Worm (Caenorhabditis elegans) whole organism, young adult: ENCODE measurements around the gene dpy-19.

ENCODE experiments used
- B0261.1 ChIP-seq: sonication (generic microtip); optimal IDR thresholded peaks from 2 replicates; lab custom pipeline; 2016; ENCODE audit warnings: mild to moderate bottlenecking, missing genetic modification characterization, moderate library complexity, missing compliant biosample characterization
- D2030.7 ChIP-seq: fragments of 200-800 bp; sonication (Bioruptor generic); IDR thresholded peaks from 2 replicates; pipeline ENCODE4 v1.3.6; 2022; ENCODE audit warnings: missing genetic modification reagents, missing genetic modification characterization, missing compliant biosample characterization
- F37B4.10 ChIP-seq: fragments of 200-800 bp; sonication (Bioruptor generic); IDR thresholded peaks from 2 replicates; pipeline ENCODE4 v1.3.6; 2022; ENCODE audit warnings: missing genetic modification characterization, missing compliant biosample characterization
- F49E8.2 ChIP-seq: sonication (generic microtip); optimal IDR thresholded peaks from 3 replicates; lab custom pipeline; 2017; ENCODE audit warnings: missing genetic modification characterization, mild to moderate bottlenecking, missing compliant biosample characterization, antibody characterized with exemption, moderate library complexity; ENCODE audit not compliant: insufficient read depth
- chd-7 ChIP-seq: sonication (generic microtip); optimal IDR thresholded peaks from 2 replicates; lab custom pipeline; 2016; ENCODE audit warnings: mild to moderate bottlenecking, missing genetic modification characterization, moderate library complexity, missing compliant biosample characterization
- gei-17 ChIP-seq: fragments of 200-800 bp; sonication (Bioruptor generic); optimal IDR thresholded peaks from 2 replicates; lab custom pipeline; 2018; ENCODE audit warnings: mild to moderate bottlenecking, missing genetic modification characterization, missing compliant biosample characterization
- lin-54 ChIP-seq: fragments of 200-800 bp; sonication (Bioruptor generic); optimal IDR thresholded peaks from 2 replicates; lab custom pipeline; 2018; ENCODE audit warnings: mild to moderate bottlenecking, missing genetic modification characterization, missing compliant biosample characterization
- lsl-1 ChIP-seq: fragments of 200-800 bp; sonication (Bioruptor generic); optimal IDR thresholded peaks from 2 replicates; lab custom pipeline; 2018; ENCODE audit warnings: mild to moderate bottlenecking, missing genetic modification characterization, moderate library complexity, missing compliant biosample characterization
- madf-8 ChIP-seq: fragments of 200-800 bp; sonication (Bioruptor generic); conservative IDR thresholded peaks from 2 replicates; pipeline ENCODE4 v1.3.6; 2022; ENCODE audit warnings: missing genetic modification reagents, missing genetic modification characterization, missing compliant biosample characterization
- mes-4 ChIP-seq: sonication (generic microtip); optimal IDR thresholded peaks from 2 replicates; lab custom pipeline; 2016; ENCODE audit warnings: missing genotype, missing genetic modification characterization, missing compliant biosample characterization
- tbx-9 ChIP-seq: sonication (generic microtip); optimal IDR thresholded peaks from 2 replicates; lab custom pipeline; 2016; ENCODE audit warnings: borderline replicate concordance, missing genetic modification characterization, inconsistent platforms, missing compliant biosample characterization

DNA sequence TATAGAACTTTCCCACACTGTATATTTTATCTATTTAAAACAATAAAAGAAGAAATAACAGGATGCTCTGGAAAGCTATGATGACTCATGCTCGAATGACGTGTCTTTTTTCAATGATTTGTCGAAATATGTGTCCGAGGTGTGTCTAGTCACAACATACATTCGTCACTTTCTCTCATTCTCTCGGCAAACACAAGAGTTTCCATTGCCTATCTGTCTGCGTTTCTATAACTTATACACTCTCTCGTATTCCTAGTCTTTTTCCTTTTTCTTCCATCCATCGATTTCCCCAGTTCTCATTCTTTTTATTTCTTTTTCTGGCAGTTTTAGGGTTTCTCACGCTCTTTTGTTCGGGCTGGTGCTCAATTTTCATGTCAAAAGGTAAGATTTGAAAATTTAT is 29.4 kb upstream of the dpy-19 start:
- TF ChIP-seq madf-8 (no peak), F49E8.2 (tag; lab: Kevin White, UChicago) (no peak), D2030.7 (GFP tag; lab: Robert Waterston, UW) (no peak), mes-4 (tag; lab: Kevin White, UChicago) (no peak), F37B4.10 (GFP tag; lab: Robert Waterston, UW) (no peak), lin-54 (GFP tag; lab: Kevin White, UChicago) (no peak), gei-17 (GFP tag; lab: Kevin White, UChicago) (no peak), tbx-9 (tag; lab: Kevin White, UChicago) (no peak), B0261.1 (tag; lab: Kevin White, UChicago) (no peak), lsl-1 (GFP tag; lab: Kevin White, UChicago) (no peak), chd-7 (no peak)
